Worm (Caenorhabditis elegans) whole organism, L1 larva: Measurements from ENCODE around the gene srt-7.

Experiments used
- C16A3.4 ChIP-seq: fragments of 150-350 bp; optimal IDR thresholded peaks from 2 replicates; lab custom pipeline; 2014; ENCODE audit warnings: missing biosample characterization, missing genetic modification characterization
- F16B12.6 ChIP-seq: fragments of 150-350 bp; optimal IDR thresholded peaks from 2 replicates; lab custom pipeline; 2014; ENCODE audit warnings: missing biosample characterization, missing genetic modification characterization
- Y116A8C.19 ChIP-seq: sonication (generic microtip); optimal IDR thresholded peaks from 2 replicates; lab custom pipeline; 2016; ENCODE audit warnings: missing compliant biosample characterization, missing genetic modification characterization, borderline replicate concordance
- ama-1 ChIP-seq: fragments of 150-350 bp; optimal IDR thresholded peaks from 2 replicates; lab custom pipeline; 2014
- blmp-1 ChIP-seq: fragments of 150-350 bp; optimal IDR thresholded peaks from 2 replicates; lab custom pipeline; 2014; ENCODE audit warnings: missing biosample characterization, missing genetic modification characterization
- ceh-8 ChIP-seq: fragments of 200-800 bp; sonication (Bioruptor generic); optimal IDR thresholded peaks from 2 replicates; lab custom pipeline; 2018; ENCODE audit warnings: mild to moderate bottlenecking, missing genetic modification characterization, moderate library complexity, missing compliant biosample characterization
- ces-1 ChIP-seq: fragments of 150-350 bp; optimal IDR thresholded peaks from 2 replicates; lab custom pipeline; 2014; ENCODE audit warnings: missing biosample characterization, missing genetic modification reagents, missing genetic modification characterization
- dpl-1 ChIP-seq, 3 experiments: fragments of 150-350 bp in 2 of 3; sonication (generic microtip) in 1 of 3; optimal IDR thresholded peaks; 2 replicates each; lab custom pipeline; 2014 to 2017; ENCODE audit warnings: missing biosample characterization in 3 of 3, missing genetic modification characterization in 3 of 3, missing genetic modification reagents in 3 of 3
- efl-1 ChIP-seq, 4 experiments: fragments of 150-350 bp; optimal IDR thresholded peaks in 3 of 4; peaks in 1 of 4; 1 replicate in 1 of 4; 2 replicates in 3 of 4; lab custom pipeline; 2014; ENCODE audit warnings: missing biosample characterization in 2 of 4, missing genetic modification characterization in 2 of 4, missing genetic modification reagents in 2 of 4
- egl-27 ChIP-seq, 2 experiments: fragments of 150-350 bp in 1 of 2; sonication (generic microtip); optimal IDR thresholded peaks; 3 replicates each; lab custom pipeline; 2017 to 2018; ENCODE audit warnings: missing biosample characterization in 2 of 2, missing genetic modification characterization in 2 of 2, missing genetic modification reagents in 2 of 2
- elt-2 ChIP-seq: sonication (generic microtip); optimal IDR thresholded peaks from 2 replicates; lab custom pipeline; 2016; ENCODE audit warnings: missing genetic modification characterization, mild to moderate bottlenecking, inconsistent platforms, missing compliant biosample characterization, missing genetic modification reagents
- ets-5 ChIP-seq: fragments of 200-800 bp; sonication (Bioruptor generic); IDR thresholded peaks from 2 replicates; pipeline ENCODE4 v1.3.6; 2022; ENCODE audit warnings: missing genetic modification characterization, missing compliant biosample characterization
- fkh-10 ChIP-seq: sonication (generic microtip); optimal IDR thresholded peaks from 2 replicates; lab custom pipeline; 2017; ENCODE audit warnings: missing biosample characterization, missing genetic modification reagents, missing genetic modification characterization
- fkh-4 ChIP-seq: sonication (generic microtip); optimal IDR thresholded peaks from 2 replicates; lab custom pipeline; 2016; ENCODE audit warnings: missing compliant biosample characterization, missing genetic modification characterization, borderline replicate concordance
- fkh-8 ChIP-seq: sonication (generic microtip); optimal IDR thresholded peaks from 2 replicates; lab custom pipeline; 2016; ENCODE audit warnings: mild to moderate bottlenecking, missing genetic modification characterization, missing compliant biosample characterization
- hpl-2 ChIP-seq: fragments of 150-350 bp; optimal IDR thresholded peaks from 2 replicates; lab custom pipeline; 2014; ENCODE audit warnings: missing biosample characterization, missing genetic modification reagents, missing genetic modification characterization
- irx-1 ChIP-seq: sonication (generic microtip); optimal IDR thresholded peaks from 2 replicates; lab custom pipeline; 2016; ENCODE audit warnings: missing genetic modification characterization, missing compliant biosample characterization
- isw-1 ChIP-seq: fragments of 200-800 bp; sonication (Bioruptor generic); IDR thresholded peaks from 2 replicates; pipeline ENCODE4 v1.3.6; 2022; ENCODE audit warnings: missing genetic modification characterization, missing compliant biosample characterization
- lin-35 ChIP-seq, 2 experiments: fragments of 150-350 bp; optimal IDR thresholded peaks; 2 replicates each; lab custom pipeline; 2014; ENCODE audit warnings: missing biosample characterization in 2 of 2, missing genetic modification characterization in 2 of 2, missing genetic modification reagents in 2 of 2
- lin-39 ChIP-seq: fragments of 150-350 bp; optimal IDR thresholded peaks from 2 replicates; lab custom pipeline; 2014; ENCODE audit warnings: missing biosample characterization, missing genetic modification reagents, missing genetic modification characterization
- lsy-2 ChIP-seq, 2 experiments: fragments of 150-350 bp; optimal IDR thresholded peaks; 2 replicates each; lab custom pipeline; 2014; ENCODE audit warnings: missing biosample characterization in 2 of 2, missing genetic modification characterization in 2 of 2
- mef-2 ChIP-seq: fragments of 150-350 bp; optimal IDR thresholded peaks from 2 replicates; lab custom pipeline; 2014; ENCODE audit warnings: missing biosample characterization, missing genetic modification characterization
- mep-1 ChIP-seq: fragments of 150-350 bp; optimal IDR thresholded peaks from 2 replicates; lab custom pipeline; 2014; ENCODE audit warnings: missing biosample characterization, missing genetic modification characterization
- nhr-11 ChIP-seq: fragments of 150-350 bp; optimal IDR thresholded peaks from 2 replicates; lab custom pipeline; 2014; ENCODE audit warnings: missing biosample characterization, missing genetic modification characterization
- nhr-20 ChIP-seq: sonication (generic microtip); optimal IDR thresholded peaks from 2 replicates; lab custom pipeline; 2016; ENCODE audit warnings: mild to moderate bottlenecking, missing genetic modification characterization, missing compliant biosample characterization
- nhr-237 ChIP-seq: fragments of 150-350 bp; optimal IDR thresholded peaks from 2 replicates; lab custom pipeline; 2014; ENCODE audit warnings: missing biosample characterization, missing genetic modification characterization
- nhr-28 ChIP-seq: fragments of 150-350 bp; optimal IDR thresholded peaks from 2 replicates; lab custom pipeline; 2014; ENCODE audit warnings: missing biosample characterization, missing genetic modification characterization
- nhr-85 ChIP-seq: sonication (generic microtip); peaks from one replicate; lab custom pipeline; 2016; ENCODE audit warnings: missing genetic modification characterization, inconsistent platforms, missing compliant biosample characterization
- nhr-90 ChIP-seq: sonication (generic microtip); optimal IDR thresholded peaks from 2 replicates; lab custom pipeline; 2016; ENCODE audit warnings: mild to moderate bottlenecking, missing genetic modification characterization, missing compliant biosample characterization; ENCODE audit not compliant: poor library complexity
- pqm-1 ChIP-seq: sonication (generic microtip); optimal IDR thresholded peaks from 3 replicates; lab custom pipeline; 2017; ENCODE audit warnings: missing biosample characterization, missing genetic modification characterization
- rnt-1 ChIP-seq: sonication (generic microtip); optimal IDR thresholded peaks from 2 replicates; lab custom pipeline; 2016; ENCODE audit warnings: mild to moderate bottlenecking, missing genetic modification characterization, moderate library complexity, missing compliant biosample characterization
- snu-23 ChIP-seq: sonication (generic microtip); optimal IDR thresholded peaks from 2 replicates; lab custom pipeline; 2016; ENCODE audit warnings: missing genetic modification characterization, missing compliant biosample characterization
- sox-4 ChIP-seq: sonication (generic microtip); optimal IDR thresholded peaks from 2 replicates; lab custom pipeline; 2016; ENCODE audit warnings: missing genetic modification characterization, missing compliant biosample characterization
- sptf-1 ChIP-seq: fragments of 150-350 bp; optimal IDR thresholded peaks from 2 replicates; lab custom pipeline; 2014; ENCODE audit warnings: missing biosample characterization, missing genetic modification characterization
- unc-130 ChIP-seq: fragments of 150-350 bp; optimal IDR thresholded peaks from 2 replicates; lab custom pipeline; 2017; ENCODE audit warnings: missing biosample characterization, missing genetic modification characterization, inconsistent platforms
- unc-62 ChIP-seq: fragments of 150-350 bp; optimal IDR thresholded peaks from 2 replicates; lab custom pipeline; 2014; ENCODE audit warnings: missing biosample characterization, missing genetic modification reagents, missing genetic modification characterization
- zag-1 ChIP-seq: fragments of 150-350 bp; optimal IDR thresholded peaks from 2 replicates; lab custom pipeline; 2014; ENCODE audit warnings: missing biosample characterization, missing genetic modification characterization
- ztf-4 ChIP-seq: fragments of 150-350 bp; optimal IDR thresholded peaks from 2 replicates; lab custom pipeline; 2014; ENCODE audit warnings: missing biosample characterization, missing genetic modification characterization

srt-7 gene

ce11 chrV:3081471-3081870 is at the start of gene srt-7:
Gene srt-7, plus strand, starts transcription at chrV:3081771.
- TF ChIP-seq unc-62 (GFP tag; lab: Kevin White, UChicago) (no peak), ces-1 (GFP tag; lab: Kevin White, UChicago) (no peak), lin-39 (tag; lab: Kevin White, UChicago) (no peak), mep-1 (tag; lab: Kevin White, UChicago) (no peak), egl-27 (tag; optimal IDR thresholded peaks at IDR 0.05; lab: Kevin White, UChicago) (no peak), F16B12.6 (tag; lab: Kevin White, UChicago) (no peak), nhr-28 (tag; lab: Kevin White, UChicago) (no peak), elt-2 (tag; lab: Kevin White, UChicago) (no peak), fkh-8 (no peak), unc-130 (no peak)

ce11 chrV:3032343-3032742 is 49.2 kb upstream of the srt-7 start, which contains the start of gene irld-38:
Gene irld-38, minus strand, starts transcription at chrV:3032443.
- no peak for TF ChIP-seq lsy-2 (tag; optimal IDR thresholded peaks at IDR 0.05; lab: Kevin White, UChicago)
- TF ChIP-seq fkh-8 = no peak
- TF ChIP-seq ets-5 (GFP tag; lab: Robert Waterston, UW) = no peak
- no peak for TF ChIP-seq nhr-11

DNA sequence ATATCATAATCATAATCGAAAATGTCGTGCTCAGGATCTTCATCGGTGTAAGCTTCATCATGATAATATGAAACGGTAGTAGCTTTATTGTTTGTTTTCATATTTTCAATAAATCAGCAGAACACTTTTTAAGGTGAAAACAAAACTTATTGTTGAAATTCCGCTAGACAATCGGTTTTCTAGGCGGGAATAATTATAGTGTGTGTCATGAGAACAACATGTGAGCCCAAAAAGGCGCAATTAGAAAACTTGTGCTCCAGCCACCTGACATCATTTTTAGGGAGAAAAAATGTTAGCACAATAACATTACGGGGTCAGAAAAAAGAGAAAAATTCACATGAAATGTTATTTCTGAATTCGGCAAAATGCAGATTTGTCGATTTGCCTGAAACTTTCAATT is 47.3 kb upstream of the srt-7 start, which contains the start of gene srw-8:
TSS of gene srw-8 (minus strand) at position 101 of the 400 bp plus-strand sequence.
- TF ChIP-seq fkh-10 (no peak), Y116A8C.19 (tag; lab: Kevin White, UChicago) (no peak), nhr-90 (tag; lab: Kevin White, UChicago) (no peak), unc-130 (no peak), mef-2 (tag; lab: Kevin White, UChicago) (no peak)

- TF ChIP-seq rnt-1 (tag; lab: Kevin White, UChicago) (no peak), nhr-90 (tag; lab: Kevin White, UChicago) (no peak), ama-1 (no peak), lsy-2 (tag; optimal IDR thresholded peaks at IDR 0.05; lab: Kevin White, UChicago) (no peak), sox-4 (tag; lab: Kevin White, UChicago) (no peak), efl-1 (optimal IDR thresholded peaks at IDR 0.05; lab: Kevin White, UChicago) (no peak), efl-1 (GFP tag; optimal IDR thresholded peaks at IDR 0.05 in 1 of 2; lab: Kevin White, UChicago) (no peak), pqm-1 (tag; lab: Kevin White, UChicago) (no peak), isw-1 (GFP tag; lab: Robert Waterston, UW) (no peak), fkh-4 (tag; lab: Kevin White, UChicago) (no peak), irx-1 (tag; lab: Kevin White, UChicago) (no peak), ets-5 (GFP tag; lab: Robert Waterston, UW) (no peak), ztf-4 (tag; lab: Kevin White, UChicago) (no peak), lin-35 (GFP tag; optimal IDR thresholded peaks at IDR 0.05; lab: Kevin White, UChicago) (no peak), lin-39 (tag; lab: Kevin White, UChicago) (no peak), nhr-85 (no peak), sptf-1 (tag; lab: Kevin White, UChicago) (no peak), unc-130 (no peak), zag-1 (tag; lab: Kevin White, UChicago) (no peak), ceh-8 (no peak)
Measured at ce11 chrV:3038058-3038457, 43.5 kb upstream of the srt-7 start.

DNA sequence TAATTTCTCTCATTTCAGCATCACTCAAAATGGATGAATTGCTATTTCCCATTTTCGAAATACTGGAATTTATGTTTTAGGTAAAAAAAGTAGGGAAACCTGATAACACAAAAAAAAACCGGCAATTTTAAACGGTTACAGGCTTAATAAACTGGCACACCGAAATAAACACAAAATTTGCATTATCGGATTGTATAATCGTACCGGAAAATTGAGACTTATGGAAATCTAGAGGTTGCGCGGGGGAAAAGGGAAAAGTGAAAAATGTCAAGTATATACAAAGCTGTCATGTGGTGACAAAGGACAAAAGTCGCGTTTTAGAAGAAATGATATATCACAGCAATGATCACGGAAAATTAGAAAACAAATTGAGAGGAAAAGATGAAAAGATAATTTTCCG is 42.3 kb upstream of the srt-7 start, which contains the start of gene chpf-2:
TSS of gene chpf-2 (minus strand) at position 101 of the 400 bp plus-strand sequence.
- TF ChIP-seq dpl-1 (GFP tag; optimal IDR thresholded peaks at IDR 0.05; lab: Kevin White, UChicago) (no peak), nhr-20 (tag; lab: Kevin White, UChicago) (peak; percentile 37), nhr-90 (tag; lab: Kevin White, UChicago) (no peak), fkh-4 (tag; lab: Kevin White, UChicago) (no peak), hpl-2 (GFP tag; lab: Kevin White, UChicago) (no peak), blmp-1 (peak; percentile 74), snu-23 (GFP tag; lab: Kevin White, UChicago) (peak; percentile 14), sox-4 (tag; lab: Kevin White, UChicago) (no peak), lin-35 (GFP tag; optimal IDR thresholded peaks at IDR 0.05; lab: Kevin White, UChicago) (peak in 1 of 2 experiments; percentile 11), nhr-237 (tag; lab: Kevin White, UChicago) (no peak), nhr-85 (peak; percentile 17), C16A3.4 (no peak)
